Fruit fly (Drosophila melanogaster) whole organism, embryonic: ENCODE data around the gene Arp6.

Experiments used
- CG11398 ChIP-seq: fragments of 200-800 bp; sonication (Bioruptor generic); optimal IDR thresholded peaks from 2 replicates; lab custom pipeline; 2016; ENCODE audit warnings: missing biosample characterization, missing genetic modification characterization
- CG8290 ChIP-seq, 3 experiments: fragments of 200-800 bp; sonication (Bioruptor generic); optimal IDR thresholded peaks; 2 replicates each; lab custom pipeline; 2016 to 2019; ENCODE audit warnings: missing biosample characterization in 3 of 3, missing genetic modification characterization in 3 of 3, mild to moderate bottlenecking in 2 of 3, moderate library complexity in 1 of 3
- tup ChIP-seq: fragments of 200-800 bp; sonication (Bioruptor generic); optimal IDR thresholded peaks from 2 replicates; lab custom pipeline; 2016; ENCODE audit warnings: missing biosample characterization, mild to moderate bottlenecking, missing genetic modification characterization, moderate library complexity

dm6 chrX:15759752-15760446 lies 23.0 kb upstream of the Arp6 start:
- TF ChIP-seq CG8290 (GFP tag; optimal IDR thresholded peaks at IDR 0.05; lab: Kevin White, UChicago): no peak
- TF ChIP-seq CG8290 (tag; optimal IDR thresholded peaks at IDR 0.05; lab: Kevin White, UChicago): no peak
- TF ChIP-seq tup (GFP tag; lab: Kevin White, UChicago): no peak
- TF ChIP-seq CG11398 (GFP tag; lab: Kevin White, UChicago): no peak
